Worm (Caenorhabditis elegans) whole organism, L1 larva: Measurements from ENCODE around the gene idpp-8.

ENCODE experiments used
- C04F5.9 ChIP-seq: sonication (generic microtip); optimal IDR thresholded peaks from 2 replicates; lab custom pipeline; 2016; ENCODE audit warnings: missing genetic modification characterization, missing compliant biosample characterization
- C16A3.4 ChIP-seq: fragments of 150-350 bp; optimal IDR thresholded peaks from 2 replicates; lab custom pipeline; 2014; ENCODE audit warnings: missing biosample characterization, missing genetic modification characterization
- C34B4.2 ChIP-seq: sonication (generic microtip); optimal IDR thresholded peaks from 2 replicates; lab custom pipeline; 2017; ENCODE audit warnings: mild to moderate bottlenecking, missing genetic modification characterization, missing compliant biosample characterization
- F16B12.6 ChIP-seq: fragments of 150-350 bp; optimal IDR thresholded peaks from 2 replicates; lab custom pipeline; 2014; ENCODE audit warnings: missing biosample characterization, missing genetic modification characterization
- Y116A8C.19 ChIP-seq: sonication (generic microtip); optimal IDR thresholded peaks from 2 replicates; lab custom pipeline; 2016; ENCODE audit warnings: missing compliant biosample characterization, missing genetic modification characterization, borderline replicate concordance
- aha-1 ChIP-seq: fragments of 150-350 bp; optimal IDR thresholded peaks from 2 replicates; lab custom pipeline; 2014; ENCODE audit warnings: missing biosample characterization, missing genetic modification characterization
- aly-2 ChIP-seq: fragments of 150-350 bp; optimal IDR thresholded peaks from 2 replicates; lab custom pipeline; 2014; ENCODE audit warnings: missing biosample characterization, missing genetic modification characterization
- ama-1 ChIP-seq: fragments of 150-350 bp; optimal IDR thresholded peaks from 2 replicates; lab custom pipeline; 2014
- blmp-1 ChIP-seq: fragments of 150-350 bp; optimal IDR thresholded peaks from 2 replicates; lab custom pipeline; 2014; ENCODE audit warnings: missing biosample characterization, missing genetic modification characterization
- ceh-8 ChIP-seq: fragments of 200-800 bp; sonication (Bioruptor generic); optimal IDR thresholded peaks from 2 replicates; lab custom pipeline; 2018; ENCODE audit warnings: mild to moderate bottlenecking, missing genetic modification characterization, moderate library complexity, missing compliant biosample characterization
- ceh-82 ChIP-seq, 3 experiments: fragments of 150-350 bp in 1 of 3; sonication (generic microtip) in 2 of 3; optimal IDR thresholded peaks; 2 replicates each; lab custom pipeline; 2014 to 2017; ENCODE audit warnings: missing biosample characterization in 3 of 3, missing genetic modification characterization in 3 of 3
- ceh-88 ChIP-seq: fragments of 200-800 bp; sonication (Bioruptor generic); IDR thresholded peaks from 2 replicates; pipeline ENCODE4 v1.3.6; 2022; ENCODE audit warnings: missing genetic modification characterization, missing compliant biosample characterization
- ceh-90 ChIP-seq: sonication (generic microtip); optimal IDR thresholded peaks from 2 replicates; lab custom pipeline; 2016; ENCODE audit warnings: missing genetic modification characterization, missing compliant biosample characterization
- ces-1 ChIP-seq: fragments of 150-350 bp; optimal IDR thresholded peaks from 2 replicates; lab custom pipeline; 2014; ENCODE audit warnings: missing biosample characterization, missing genetic modification reagents, missing genetic modification characterization
- dpl-1 ChIP-seq, 3 experiments: fragments of 150-350 bp in 2 of 3; sonication (generic microtip) in 1 of 3; optimal IDR thresholded peaks; 2 replicates each; lab custom pipeline; 2014 to 2017; ENCODE audit warnings: missing biosample characterization in 3 of 3, missing genetic modification characterization in 3 of 3, missing genetic modification reagents in 3 of 3
- dsc-1 ChIP-seq: sonication (generic microtip); optimal IDR thresholded peaks from 2 replicates; lab custom pipeline; 2016; ENCODE audit warnings: mild to moderate bottlenecking, missing genetic modification characterization, missing compliant biosample characterization
- efl-1 ChIP-seq, 4 experiments: fragments of 150-350 bp; optimal IDR thresholded peaks in 3 of 4; peaks in 1 of 4; 1 replicate in 1 of 4; 2 replicates in 3 of 4; lab custom pipeline; 2014; ENCODE audit warnings: missing biosample characterization in 2 of 4, missing genetic modification characterization in 2 of 4, missing genetic modification reagents in 2 of 4
- egl-13 ChIP-seq: sonication (generic microtip); optimal IDR thresholded peaks from 2 replicates; lab custom pipeline; 2016; ENCODE audit warnings: missing genotype, missing genetic modification reagents, missing genetic modification characterization, missing compliant biosample characterization
- egl-27 ChIP-seq, 2 experiments: fragments of 150-350 bp in 1 of 2; sonication (generic microtip); optimal IDR thresholded peaks; 3 replicates each; lab custom pipeline; 2017 to 2018; ENCODE audit warnings: missing biosample characterization in 2 of 2, missing genetic modification characterization in 2 of 2, missing genetic modification reagents in 2 of 2
- elt-2 ChIP-seq: sonication (generic microtip); optimal IDR thresholded peaks from 2 replicates; lab custom pipeline; 2016; ENCODE audit warnings: missing genetic modification characterization, mild to moderate bottlenecking, inconsistent platforms, missing compliant biosample characterization, missing genetic modification reagents
- elt-3 ChIP-seq, 6 experiments: fragments of 150-350 bp in 1 of 6; sonication (generic microtip); optimal IDR thresholded peaks; 2 replicates each; lab custom pipeline; 2017 to 2018; ENCODE audit warnings: missing biosample characterization in 6 of 6, missing genetic modification characterization in 6 of 6, inconsistent platforms in 1 of 6
- fkh-8 ChIP-seq: sonication (generic microtip); optimal IDR thresholded peaks from 2 replicates; lab custom pipeline; 2016; ENCODE audit warnings: mild to moderate bottlenecking, missing genetic modification characterization, missing compliant biosample characterization
- hlh-17 ChIP-seq: fragments of 200-800 bp; sonication (Bioruptor generic); optimal IDR thresholded peaks from 2 replicates; lab custom pipeline; 2018; ENCODE audit warnings: missing genetic modification characterization, mild to moderate bottlenecking, missing compliant biosample characterization, moderate library complexity, borderline replicate concordance
- jun-1 ChIP-seq: fragments of 150-350 bp; optimal IDR thresholded peaks from 2 replicates; lab custom pipeline; 2014; ENCODE audit warnings: missing biosample characterization, missing genetic modification reagents, missing genetic modification characterization
- lin-13 ChIP-seq: fragments of 150-350 bp; optimal IDR thresholded peaks from 2 replicates; lab custom pipeline; 2014; ENCODE audit warnings: missing biosample characterization, missing genetic modification reagents, missing genetic modification characterization
- lin-14 ChIP-seq: fragments of 200-800 bp; sonication (Bioruptor generic); optimal IDR thresholded peaks from 2 replicates; lab custom pipeline; 2018; ENCODE audit warnings: mild to moderate bottlenecking, missing genetic modification characterization, moderate library complexity, missing compliant biosample characterization
- lin-15B ChIP-seq: fragments of 150-350 bp; sonication (generic microtip); optimal IDR thresholded peaks from 3 replicates; lab custom pipeline; 2014; ENCODE audit warnings: missing biosample characterization, missing genetic modification characterization
- lir-3 ChIP-seq: sonication (generic microtip); optimal IDR thresholded peaks from 2 replicates; lab custom pipeline; 2016; ENCODE audit warnings: mild to moderate bottlenecking, missing genetic modification characterization, moderate library complexity, missing compliant biosample characterization; ENCODE audit not compliant: poor library complexity
- mef-2 ChIP-seq: fragments of 150-350 bp; optimal IDR thresholded peaks from 2 replicates; lab custom pipeline; 2014; ENCODE audit warnings: missing biosample characterization, missing genetic modification characterization
- mep-1 ChIP-seq: fragments of 150-350 bp; optimal IDR thresholded peaks from 2 replicates; lab custom pipeline; 2014; ENCODE audit warnings: missing biosample characterization, missing genetic modification characterization
- nhr-12 ChIP-seq: sonication (generic microtip); optimal IDR thresholded peaks from 2 replicates; lab custom pipeline; 2017; ENCODE audit warnings: missing biosample characterization, missing genetic modification characterization
- nhr-20 ChIP-seq: sonication (generic microtip); optimal IDR thresholded peaks from 2 replicates; lab custom pipeline; 2016; ENCODE audit warnings: mild to moderate bottlenecking, missing genetic modification characterization, missing compliant biosample characterization
- nhr-237 ChIP-seq: fragments of 150-350 bp; optimal IDR thresholded peaks from 2 replicates; lab custom pipeline; 2014; ENCODE audit warnings: missing biosample characterization, missing genetic modification characterization
- nhr-28 ChIP-seq: fragments of 150-350 bp; optimal IDR thresholded peaks from 2 replicates; lab custom pipeline; 2014; ENCODE audit warnings: missing biosample characterization, missing genetic modification characterization
- nhr-47 ChIP-seq: sonication (generic microtip); optimal IDR thresholded peaks from 2 replicates; lab custom pipeline; 2016; ENCODE audit warnings: mild to moderate bottlenecking, missing genetic modification characterization, moderate library complexity, missing compliant biosample characterization
- nhr-76 ChIP-seq: sonication (generic microtip); optimal IDR thresholded peaks from 2 replicates; lab custom pipeline; 2017; ENCODE audit warnings: missing biosample characterization, missing genetic modification characterization
- nhr-85 ChIP-seq: sonication (generic microtip); peaks from one replicate; lab custom pipeline; 2016; ENCODE audit warnings: missing genetic modification characterization, inconsistent platforms, missing compliant biosample characterization
- nhr-90 ChIP-seq: sonication (generic microtip); optimal IDR thresholded peaks from 2 replicates; lab custom pipeline; 2016; ENCODE audit warnings: mild to moderate bottlenecking, missing genetic modification characterization, missing compliant biosample characterization; ENCODE audit not compliant: poor library complexity
- pag-3 ChIP-seq: sonication (generic microtip); optimal IDR thresholded peaks from 2 replicates; lab custom pipeline; 2017; ENCODE audit warnings: missing genetic modification characterization, mild to moderate bottlenecking, missing compliant biosample characterization, antibody characterized with exemption, borderline replicate concordance; ENCODE audit not compliant: insufficient read depth
- pax-3 ChIP-seq: fragments of 200-800 bp; sonication (Bioruptor generic); optimal IDR thresholded peaks from 2 replicates; lab custom pipeline; 2018; ENCODE audit warnings: mild to moderate bottlenecking, missing genetic modification characterization, moderate library complexity, missing compliant biosample characterization
- rnt-1 ChIP-seq: sonication (generic microtip); optimal IDR thresholded peaks from 2 replicates; lab custom pipeline; 2016; ENCODE audit warnings: mild to moderate bottlenecking, missing genetic modification characterization, moderate library complexity, missing compliant biosample characterization
- sox-4 ChIP-seq: sonication (generic microtip); optimal IDR thresholded peaks from 2 replicates; lab custom pipeline; 2016; ENCODE audit warnings: missing genetic modification characterization, missing compliant biosample characterization
- sptf-1 ChIP-seq: fragments of 150-350 bp; optimal IDR thresholded peaks from 2 replicates; lab custom pipeline; 2014; ENCODE audit warnings: missing biosample characterization, missing genetic modification characterization
- tlp-1 ChIP-seq: fragments of 150-350 bp; optimal IDR thresholded peaks from 2 replicates; lab custom pipeline; 2014; ENCODE audit warnings: missing biosample characterization, missing genetic modification characterization
- unc-130 ChIP-seq: fragments of 150-350 bp; optimal IDR thresholded peaks from 2 replicates; lab custom pipeline; 2017; ENCODE audit warnings: missing biosample characterization, missing genetic modification characterization, inconsistent platforms
- unc-62 ChIP-seq: fragments of 150-350 bp; optimal IDR thresholded peaks from 2 replicates; lab custom pipeline; 2014; ENCODE audit warnings: missing biosample characterization, missing genetic modification reagents, missing genetic modification characterization
- unc-98 ChIP-seq: fragments of 200-800 bp; sonication (Bioruptor generic); IDR thresholded peaks from 2 replicates; pipeline ENCODE4 v1.3.6; 2022; ENCODE audit warnings: missing genetic modification characterization, missing compliant biosample characterization
- vab-15 ChIP-seq: sonication (generic microtip); optimal IDR thresholded peaks from 2 replicates; lab custom pipeline; 2017; ENCODE audit warnings: missing genotype, mild to moderate bottlenecking, missing genetic modification characterization, missing compliant biosample characterization
- xbp-1 ChIP-seq: sonication (generic microtip); optimal IDR thresholded peaks from 2 replicates; lab custom pipeline; 2016; ENCODE audit warnings: missing genetic modification characterization, missing compliant biosample characterization
- zag-1 ChIP-seq: fragments of 150-350 bp; optimal IDR thresholded peaks from 2 replicates; lab custom pipeline; 2014; ENCODE audit warnings: missing biosample characterization, missing genetic modification characterization
- zip-4 ChIP-seq: fragments of 200-800 bp; sonication (Bioruptor generic); optimal IDR thresholded peaks from 2 replicates; lab custom pipeline; 2018; ENCODE audit warnings: mild to moderate bottlenecking, missing genetic modification characterization, moderate library complexity, missing compliant biosample characterization
- ztf-4 ChIP-seq: fragments of 150-350 bp; optimal IDR thresholded peaks from 2 replicates; lab custom pipeline; 2014; ENCODE audit warnings: missing biosample characterization, missing genetic modification characterization

The idpp-8 gene

ce11 chrII:10300954-10301353 is 14.4 kb upstream of the idpp-8 start, which contains the start of gene mdt-22:
Gene mdt-22, plus strand, starts transcription at chrII:10301216.
- no peak for TF ChIP-seq hlh-17 (GFP tag; lab: Kevin White, UChicago)
- TF ChIP-seq F16B12.6 (tag; lab: Kevin White, UChicago): peak; percentile 99
- peak; percentile 82 for TF ChIP-seq nhr-85
- peak; percentile 66 for TF ChIP-seq egl-13 (tag; lab: Kevin White, UChicago)
- peak; percentile 65 for TF ChIP-seq dsc-1 (tag; lab: Kevin White, UChicago)
- no peak for TF ChIP-seq pag-3 (tag; lab: Kevin White, UChicago)
- no peak for TF ChIP-seq zag-1 (tag; lab: Kevin White, UChicago)
- peak; percentile 87 for TF ChIP-seq nhr-47
- TF ChIP-seq nhr-76 (tag; lab: Kevin White, UChicago): no peak
- peak; percentile 87 to 97 for TF ChIP-seq efl-1 (optimal IDR thresholded peaks at IDR 0.05; lab: Kevin White, UChicago)
- peak; percentile 97 to 99 for TF ChIP-seq efl-1 (GFP tag; optimal IDR thresholded peaks at IDR 0.05 in 1 of 2; lab: Kevin White, UChicago)
- TF ChIP-seq ceh-82 (tag; optimal IDR thresholded peaks at IDR 0.05; lab: Kevin White, UChicago): peak; percentile 79 to 88 (median 87)
- TF ChIP-seq dpl-1 (GFP tag; optimal IDR thresholded peaks at IDR 0.05; lab: Kevin White, UChicago): peak; percentile 97 to 98 (median 97)
- no peak for TF ChIP-seq ztf-4 (tag; lab: Kevin White, UChicago)
- peak; percentile 80 for TF ChIP-seq lin-13
- TF ChIP-seq pax-3 (tag; lab: Kevin White, UChicago): peak; percentile 74
- no peak for TF ChIP-seq egl-27 (tag; optimal IDR thresholded peaks at IDR 0.05; lab: Kevin White, UChicago)
- peak; percentile 52 for TF ChIP-seq blmp-1 (tag; lab: Kevin White, UChicago)
- TF ChIP-seq lin-15B (tag; lab: Kevin White, UChicago): peak; percentile 85
- TF ChIP-seq nhr-20 (tag; lab: Kevin White, UChicago): peak; percentile 77
- peak; percentile 73 for TF ChIP-seq lir-3
- peak; percentile 73 for TF ChIP-seq fkh-8 (tag; lab: Kevin White, UChicago)
- TF ChIP-seq ceh-8 (GFP tag; lab: Kevin White, UChicago): peak; percentile 35
- peak; percentile 55 for TF ChIP-seq sox-4 (tag; lab: Kevin White, UChicago)
- no peak for TF ChIP-seq Y116A8C.19
- TF ChIP-seq C04F5.9 (tag; lab: Kevin White, UChicago): peak; percentile 52
- TF ChIP-seq ceh-90 (tag; lab: Kevin White, UChicago): peak; percentile 28
- no peak for TF ChIP-seq ces-1 (GFP tag; lab: Kevin White, UChicago)
- TF ChIP-seq unc-98 (GFP tag; lab: Robert Waterston, UW): peak; percentile 43; the same call in 1 of the 2 replicates
- peak; percentile 83 for TF ChIP-seq C16A3.4 (tag; lab: Kevin White, UChicago)
- peak; percentile 71 for TF ChIP-seq xbp-1 (tag; lab: Kevin White, UChicago)
- peak; percentile 71 for TF ChIP-seq lin-14 (GFP tag; lab: Kevin White, UChicago)
- TF ChIP-seq rnt-1 (tag; lab: Kevin White, UChicago): peak; percentile 89
- no peak for TF ChIP-seq tlp-1 (tag; lab: Kevin White, UChicago)
- TF ChIP-seq elt-2 (tag; lab: Kevin White, UChicago): no peak
- no peak for TF ChIP-seq nhr-28 (tag; lab: Kevin White, UChicago)
- TF ChIP-seq C34B4.2 (tag; lab: Kevin White, UChicago): no peak
- no peak for TF ChIP-seq aha-1 (tag; lab: Kevin White, UChicago)
- TF ChIP-seq jun-1: peak; percentile 55
- TF ChIP-seq mep-1 (tag; lab: Kevin White, UChicago): peak; percentile 91
- peak; percentile 68 for TF ChIP-seq vab-15 (tag; lab: Kevin White, UChicago)
- peak; percentile 25 for TF ChIP-seq mef-2 (tag; lab: Kevin White, UChicago)
- TF ChIP-seq ceh-88 (GFP tag; lab: Robert Waterston, UW): no peak
- TF ChIP-seq nhr-12 (tag; lab: Kevin White, UChicago): no peak
- TF ChIP-seq elt-3 (tag; optimal IDR thresholded peaks at IDR 0.05; lab: Kevin White, UChicago): peak in 2 of 6 experiments; percentile 2 to 4
- peak; percentile 45 for TF ChIP-seq unc-130
- TF ChIP-seq sptf-1: no peak
- peak; percentile 27 for TF ChIP-seq ama-1 (lab: Kevin White, UChicago)
- no peak for TF ChIP-seq unc-62
- peak; percentile 69 for TF ChIP-seq nhr-90
- no peak for TF ChIP-seq nhr-237
- peak; percentile 64 for TF ChIP-seq aly-2 (tag; lab: Kevin White, UChicago)
- peak; percentile 39 for TF ChIP-seq zip-4
